Fruit fly (Drosophila melanogaster): ENCODE data around the gene CG17292.

The CG17292 gene

DNA sequence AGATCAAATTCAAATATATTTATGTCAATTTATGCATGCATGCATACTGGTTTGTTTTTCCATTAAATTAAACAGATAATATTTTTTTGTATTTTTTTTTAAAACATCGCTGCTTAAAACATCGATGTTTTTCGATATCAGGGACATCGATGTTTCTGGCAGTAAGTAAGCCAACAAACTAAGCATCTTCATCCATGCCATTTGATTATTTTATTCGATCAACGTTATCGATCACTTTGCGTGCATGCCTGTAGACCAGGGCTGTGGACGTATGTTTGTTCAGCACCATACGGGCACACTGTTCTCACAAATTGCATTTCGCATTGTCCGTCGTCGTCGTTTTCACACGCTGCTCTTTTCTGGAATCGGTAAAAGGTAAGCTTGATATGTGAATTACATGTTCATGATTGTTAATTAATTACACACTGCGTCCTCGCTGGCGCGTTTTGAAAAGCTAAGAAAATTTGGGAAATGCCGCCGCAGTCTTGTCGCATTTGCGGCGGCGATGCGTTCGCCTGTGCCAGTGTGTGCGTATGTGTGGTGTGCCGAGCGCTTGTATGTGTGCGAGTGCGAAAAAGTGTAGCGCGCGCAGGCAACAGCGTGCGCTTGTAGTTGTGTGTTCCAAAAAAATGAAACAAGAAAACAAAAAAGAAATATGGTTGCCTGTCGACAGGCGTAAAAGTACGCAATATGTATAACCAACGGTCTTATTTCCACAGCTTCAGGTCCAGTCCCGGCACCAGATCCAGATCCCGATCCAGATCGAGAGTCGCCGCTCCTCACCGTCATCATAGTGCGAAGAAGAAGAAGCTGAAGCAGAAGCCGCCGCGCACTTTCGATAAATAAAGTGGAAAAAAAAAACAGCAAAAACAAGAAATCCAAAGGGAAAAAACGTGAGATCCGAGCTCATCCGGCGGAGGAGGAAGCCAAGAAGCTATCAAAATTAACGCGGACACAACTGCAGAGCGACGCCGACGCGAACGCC, 33.3 kb downstream of the CG17292 start, which contains the start of gene emb (continued):
- TF ChIP-seq CG9932 (GFP tag; IDR thresholded peaks at IDR 0.05) = peak; percentile 62
- no peak for TF ChIP-seq CG4404 (GFP tag; IDR thresholded peaks at IDR 0.05)
- TF ChIP-seq chm (GFP tag; IDR thresholded peaks at IDR 0.05) = peak; percentile 17; the same call in 1 of the 2 replicates
- TF ChIP-seq HLHmδ (GFP tag; optimal IDR thresholded peaks at IDR 0.05) = peak; percentile 12
- TF ChIP-seq phol (tag; optimal IDR thresholded peaks at IDR 0.05) = peak; percentile 68
- TF ChIP-seq zen2 (GFP tag; IDR thresholded peaks at IDR 0.05; ENCODE audit: partially characterized antibody) = peak; percentile 93
- peak; percentile 99 for TF ChIP-seq hb (GFP tag; IDR thresholded peaks at IDR 0.05; ENCODE audit: partially characterized antibody)
- TF ChIP-seq Drgx (GFP tag; IDR thresholded peaks at IDR 0.05) = peak; percentile 39; the same call in 1 of the 2 replicates
- TF ChIP-seq CG2712 (tag; optimal IDR thresholded peaks at IDR 0.05) = peak; percentile 68
- TF ChIP-seq Oaz (GFP tag; IDR thresholded peaks at IDR 0.05) = no peak
- no peak for TF ChIP-seq CG15011 (GFP tag; optimal IDR thresholded peaks at IDR 0.05)
- peak; percentile 66 for TF ChIP-seq CG9727 (GFP tag; optimal IDR thresholded peaks at IDR 0.05)
- TF ChIP-seq dati (GFP tag; IDR thresholded peaks at IDR 0.05) = no peak
- TF ChIP-seq Opbp (GFP tag; IDR thresholded peaks at IDR 0.05; ENCODE audit: partially characterized antibody) = peak; percentile 96
- TF ChIP-seq shn (GFP tag; optimal IDR thresholded peaks at IDR 0.05) = peak; percentile 46
- no peak for TF ChIP-seq oc (tag; optimal IDR thresholded peaks at IDR 0.05)
- no peak for TF ChIP-seq CG18011 (GFP tag; optimal IDR thresholded peaks at IDR 0.05)
- TF ChIP-seq CG42726 (GFP tag; IDR thresholded peaks at IDR 0.05; ENCODE audit: partially characterized antibody) = peak; percentile 88
- TF ChIP-seq Bdp1 (GFP tag; optimal IDR thresholded peaks at IDR 0.05) = peak; percentile 23
- TF ChIP-seq Jarid2 (GFP tag; optimal IDR thresholded peaks at IDR 0.05) = no peak
- peak; percentile 17; the same call in 1 of the 2 replicates for TF ChIP-seq CG9215 (GFP tag; IDR thresholded peaks at IDR 0.05)
- no peak for TF ChIP-seq croc (GFP tag; conservative IDR thresholded peaks at IDR 0.05)
- peak; percentile 34 for TF ChIP-seq disco-r (GFP tag; optimal IDR thresholded peaks at IDR 0.05)
- TF ChIP-seq Usf (GFP tag; optimal IDR thresholded peaks at IDR 0.05) = no peak
- TF ChIP-seq hth (optimal IDR thresholded peaks at IDR 0.05) = no peak
- TF ChIP-seq sqz (GFP tag; optimal IDR thresholded peaks at IDR 0.05) = peak; percentile 67
- peak; percentile 27 for TF ChIP-seq kah (GFP tag; optimal IDR thresholded peaks at IDR 0.05)
- TF ChIP-seq zfh2 (GFP tag; optimal IDR thresholded peaks at IDR 0.05) = peak; percentile 60
- TF ChIP-seq ems (GFP tag; optimal IDR thresholded peaks at IDR 0.05) = peak; percentile 41
- TF ChIP-seq HLH3B (GFP tag; IDR thresholded peaks at IDR 0.05) = no peak
- peak; percentile 36; the same call in 1 of the 3 replicates for TF ChIP-seq zfh1 (GFP tag; IDR thresholded peaks at IDR 0.05)
- peak; percentile 89 for TF ChIP-seq Sry-δ (GFP tag; optimal IDR thresholded peaks at IDR 0.05)
- peak; percentile 31; the same call in 1 of the 2 replicates for TF ChIP-seq CG10366 (GFP tag; IDR thresholded peaks at IDR 0.05)
- TF ChIP-seq dysf (GFP tag; IDR thresholded peaks at IDR 0.05) = peak; percentile 57; the same call in 2 of the 3 replicates
- peak; percentile 45 for TF ChIP-seq Meics (GFP tag; optimal IDR thresholded peaks at IDR 0.05)
- peak; percentile 97 for TF ChIP-seq CG14710 (tag; optimal IDR thresholded peaks at IDR 0.05)
- TF ChIP-seq slbo (GFP tag; IDR thresholded peaks at IDR 0.05) = peak; percentile 55
- TF ChIP-seq Atf6 (GFP tag; IDR thresholded peaks at IDR 0.05) = peak; percentile 39; the same call in 1 of the 2 replicates
- peak; percentile 73 for TF ChIP-seq CG4424 (GFP tag; optimal IDR thresholded peaks at IDR 0.05)
- no peak for TF ChIP-seq Poxn (GFP tag; IDR thresholded peaks at IDR 0.05)
- peak; percentile 59 for TF ChIP-seq Myb (GFP tag; optimal IDR thresholded peaks at IDR 0.05)
- peak; percentile 30; the same call in 1 of the 2 replicates for TF ChIP-seq CG14441 (GFP tag; IDR thresholded peaks at IDR 0.05)
- peak; percentile 83 for TF ChIP-seq dm (GFP tag; optimal IDR thresholded peaks at IDR 0.05)
- peak; percentile 39; the same call in 1 of the 2 replicates for TF ChIP-seq CG32532 (GFP tag; IDR thresholded peaks at IDR 0.05)
- TF ChIP-seq CG15073 (GFP tag; optimal IDR thresholded peaks at IDR 0.05) = no peak
- TF ChIP-seq CG12391 (tag; optimal IDR thresholded peaks at IDR 0.05) = peak; percentile 80
- peak; percentile 93 for TF ChIP-seq sna (GFP tag; IDR thresholded peaks at IDR 0.05; ENCODE audit: partially characterized antibody)
- TF ChIP-seq Tbp (GFP tag; optimal IDR thresholded peaks at IDR 0.05) = no peak
- no peak for TF ChIP-seq CG6654 (GFP tag; optimal IDR thresholded peaks at IDR 0.05)
